Fruit fly (Drosophila melanogaster) whole organism, prepupa: Measurements from ENCODE around the gene CG33331.

Experiments
- Blimp-1 ChIP-seq: fragments of 200-800 bp; sonication (Bioruptor generic); optimal IDR thresholded peaks from 3 replicates; lab custom pipeline; 2017; ENCODE audit warnings: missing biosample characterization, missing genetic modification characterization, mild to moderate bottlenecking, moderate library complexity, missing genetic modification reagents
- CG10631 ChIP-seq: fragments of 200-800 bp; sonication (Bioruptor generic); optimal IDR thresholded peaks from 2 replicates; lab custom pipeline; 2016; ENCODE audit warnings: missing biosample characterization, missing genetic modification characterization
- CG11294 ChIP-seq: fragments of 200-800 bp; sonication (Bioruptor generic); IDR thresholded peaks from 2 replicates; pipeline ENCODE4 v1.3.6; 2022; ENCODE audit warnings: missing biosample characterization, missing genetic modification characterization
- CG11762 ChIP-seq: fragments of 200-800 bp; sonication (Bioruptor generic); optimal IDR thresholded peaks from 3 replicates; lab custom pipeline; 2016; ENCODE audit warnings: missing biosample characterization, missing genetic modification characterization; ENCODE audit not compliant: insufficient read depth
- CG11902 ChIP-seq: fragments of 200-800 bp; sonication (Bioruptor generic); optimal IDR thresholded peaks from 3 replicates; lab custom pipeline; 2016; ENCODE audit warnings: missing biosample characterization, missing genetic modification characterization
- CG15336 ChIP-seq: fragments of 200-800 bp; sonication (Bioruptor generic); IDR thresholded peaks from 2 replicates; pipeline ENCODE4 v1.3.6; 2022; ENCODE audit warnings: missing biosample characterization, missing genetic modification characterization
- CG16779 ChIP-seq: fragments of 200-800 bp; sonication (Bioruptor generic); optimal IDR thresholded peaks from 3 replicates; lab custom pipeline; 2017; ENCODE audit warnings: missing biosample characterization, mild to moderate bottlenecking, missing genetic modification characterization
- CG3032 ChIP-seq: fragments of 200-800 bp; optimal IDR thresholded peaks from 2 replicates; lab custom pipeline; 2019; ENCODE audit warnings: missing biosample characterization, mild to moderate bottlenecking, missing genetic modification characterization, moderate library complexity
- CG31627 ChIP-seq: fragments of 200-800 bp; sonication (Bioruptor generic); optimal IDR thresholded peaks from 3 replicates; lab custom pipeline; 2016; ENCODE audit warnings: missing biosample characterization, missing genetic modification characterization
- CG32006 ChIP-seq: fragments of 200-800 bp; sonication (Bioruptor generic); optimal IDR thresholded peaks from 3 replicates; lab custom pipeline; 2017; ENCODE audit warnings: missing biosample characterization, mild to moderate bottlenecking, missing genetic modification characterization
- CG34406 ChIP-seq: fragments of 200-800 bp; sonication (Bioruptor generic); optimal IDR thresholded peaks from 3 replicates; lab custom pipeline; 2016; ENCODE audit warnings: missing biosample characterization, missing genetic modification characterization
- CG3919 ChIP-seq: fragments of 200-800 bp; sonication (Bioruptor generic); optimal IDR thresholded peaks from 3 replicates; lab custom pipeline; 2016; ENCODE audit warnings: missing biosample characterization, missing genetic modification characterization
- CG6163 ChIP-seq: fragments of 200-800 bp; sonication (Bioruptor generic); IDR thresholded peaks from 3 replicates; pipeline ENCODE4 v1.3.6; 2022; ENCODE audit warnings: missing biosample characterization, missing genetic modification characterization
- CG6276 ChIP-seq: fragments of 200-800 bp; sonication (Bioruptor generic); optimal IDR thresholded peaks from 2 replicates; lab custom pipeline; 2017; ENCODE audit warnings: missing biosample characterization, mild to moderate bottlenecking, missing genetic modification characterization
- CG6792 ChIP-seq: fragments of 200-800 bp; sonication (Bioruptor generic); optimal IDR thresholded peaks from 3 replicates; lab custom pipeline; 2016; ENCODE audit warnings: missing biosample characterization, missing genetic modification characterization
- CG6808 ChIP-seq: fragments of 200-800 bp; sonication (Bioruptor generic); optimal IDR thresholded peaks from 3 replicates; lab custom pipeline; 2017; ENCODE audit warnings: missing biosample characterization, missing genetic modification characterization, mild to moderate bottlenecking, moderate library complexity, missing genetic modification reagents
- CG8119 ChIP-seq: fragments of 200-800 bp; sonication (Bioruptor generic); IDR thresholded peaks from 3 replicates; pipeline ENCODE4 v1.3.6; 2022; ENCODE audit warnings: missing biosample characterization, missing genetic modification characterization
- CG8319 ChIP-seq: fragments of 200-800 bp; sonication (Bioruptor generic); optimal IDR thresholded peaks from 3 replicates; lab custom pipeline; 2016; ENCODE audit warnings: missing biosample characterization, missing genetic modification characterization
- CG8632 ChIP-seq: fragments of 200-800 bp; sonication (Bioruptor generic); optimal IDR thresholded peaks from 3 replicates; lab custom pipeline; 2016; ENCODE audit warnings: missing biosample characterization, missing genetic modification characterization
- CG9139 ChIP-seq: fragments of 200-800 bp; sonication (Bioruptor generic); optimal IDR thresholded peaks from 3 replicates; lab custom pipeline; 2017; ENCODE audit warnings: missing biosample characterization, mild to moderate bottlenecking, missing genetic modification characterization
- Eip78C ChIP-seq: fragments of 200-800 bp; sonication (Bioruptor generic); peaks from one replicate; lab custom pipeline; 2016; ENCODE audit warnings: missing biosample characterization, missing genetic modification characterization
- Ets21C ChIP-seq: fragments of 200-800 bp; sonication (Bioruptor generic); optimal IDR thresholded peaks from 3 replicates; lab custom pipeline; 2016; ENCODE audit warnings: missing biosample characterization, missing genetic modification characterization
- Gug ChIP-seq: fragments of 200-800 bp; sonication (Bioruptor generic); IDR thresholded peaks from 2 replicates; pipeline ENCODE4 v1.3.6; 2022; ENCODE audit warnings: missing biosample characterization, missing genetic modification characterization
- Hr38 ChIP-seq: sonication (Bioruptor generic); optimal IDR thresholded peaks from 2 replicates; lab custom pipeline; 2016; ENCODE audit warnings: missing biosample characterization, missing genetic modification characterization
- Hr4 ChIP-seq: fragments of 200-800 bp; sonication (Bioruptor generic); optimal IDR thresholded peaks from 3 replicates; lab custom pipeline; 2016; ENCODE audit warnings: missing biosample characterization, missing genetic modification characterization
- Lpt ChIP-seq: fragments of 200-800 bp; sonication (Bioruptor generic); optimal IDR thresholded peaks from 3 replicates; lab custom pipeline; 2016; ENCODE audit warnings: missing biosample characterization, missing genetic modification characterization
- OdsH ChIP-seq: fragments of 200-800 bp; sonication (Bioruptor generic); optimal IDR thresholded peaks from 3 replicates; lab custom pipeline; 2016; ENCODE audit warnings: missing biosample characterization, missing genetic modification characterization
- Smox ChIP-seq: fragments of 200-800 bp; sonication (Bioruptor generic); optimal IDR thresholded peaks from 3 replicates; lab custom pipeline; 2016; ENCODE audit warnings: missing biosample characterization, missing genetic modification characterization
- Sox102F ChIP-seq: fragments of 200-800 bp; sonication (Bioruptor generic); optimal IDR thresholded peaks from 2 replicates; lab custom pipeline; 2016; ENCODE audit warnings: missing biosample characterization, mild to moderate bottlenecking, missing genetic modification characterization
- achi ChIP-seq: fragments of 200-800 bp; sonication (Bioruptor generic); optimal IDR thresholded peaks from 3 replicates; lab custom pipeline; 2016; ENCODE audit warnings: missing biosample characterization, missing genetic modification characterization
- acj6 ChIP-seq: fragments of 200-800 bp; sonication (Bioruptor generic); optimal IDR thresholded peaks from 3 replicates; lab custom pipeline; 2016; ENCODE audit warnings: missing biosample characterization, missing genetic modification characterization
- cyc ChIP-seq: fragments of 200-800 bp; sonication (Bioruptor generic); optimal IDR thresholded peaks from 3 replicates; lab custom pipeline; 2016; ENCODE audit warnings: missing biosample characterization, missing genetic modification characterization
- dsx ChIP-seq: fragments of 200-800 bp; optimal IDR thresholded peaks from 3 replicates; lab custom pipeline; 2019; ENCODE audit warnings: missing biosample characterization, mild to moderate bottlenecking, missing genetic modification characterization, moderate library complexity; ENCODE audit not compliant: poor library complexity, severe bottlenecking
- eg ChIP-seq: fragments of 200-800 bp; sonication (Bioruptor generic); IDR thresholded peaks from 3 replicates; pipeline ENCODE4 v1.3.6; 2022; ENCODE audit warnings: missing biosample characterization, missing genetic modification characterization
- fd59A ChIP-seq: fragments of 200-800 bp; sonication (Bioruptor generic); optimal IDR thresholded peaks from 2 replicates; lab custom pipeline; 2017; ENCODE audit warnings: missing biosample characterization, mild to moderate bottlenecking, missing genetic modification characterization, missing genetic modification reagents
- fd85E ChIP-seq: fragments of 200-800 bp; sonication (Bioruptor generic); optimal IDR thresholded peaks from 3 replicates; lab custom pipeline; 2016; ENCODE audit warnings: missing biosample characterization, missing genetic modification characterization
- fkh ChIP-seq: fragments of 200-800 bp; sonication (Bioruptor generic); optimal IDR thresholded peaks from 3 replicates; lab custom pipeline; 2017; ENCODE audit warnings: missing biosample characterization, mild to moderate bottlenecking, missing genetic modification characterization, moderate library complexity
- lz ChIP-seq: fragments of 200-800 bp; sonication (Bioruptor generic); optimal IDR thresholded peaks from 3 replicates; lab custom pipeline; 2016; ENCODE audit warnings: missing biosample characterization, missing genetic modification characterization
- pdm3 ChIP-seq: fragments of 200-800 bp; sonication (Bioruptor generic); optimal IDR thresholded peaks from 3 replicates; lab custom pipeline; 2016; ENCODE audit warnings: missing biosample characterization, missing genetic modification characterization
- salr ChIP-seq, 2 experiments: fragments of 200-800 bp; sonication (Bioruptor generic); optimal IDR thresholded peaks; 3 replicates each; lab custom pipeline; 2016 to 2018; ENCODE audit warnings: missing biosample characterization in 2 of 2, missing genetic modification characterization in 2 of 2, mild to moderate bottlenecking in 1 of 2
- spab ChIP-seq: fragments of 200-800 bp; sonication (Bioruptor generic); optimal IDR thresholded peaks from 2 replicates; lab custom pipeline; 2017; ENCODE audit warnings: missing biosample characterization, mild to moderate bottlenecking, missing genetic modification characterization, missing genetic modification reagents
- ss ChIP-seq, 2 experiments: fragments of 200-800 bp; sonication (Bioruptor generic); optimal IDR thresholded peaks; 2 replicates in 1 of 2; 3 replicates in 1 of 2; lab custom pipeline; 2017 to 2018; ENCODE audit warnings: mild to moderate bottlenecking in 2 of 2, missing biosample characterization in 2 of 2, missing genetic modification characterization in 2 of 2, moderate library complexity in 1 of 2
- topi ChIP-seq: fragments of 200-800 bp; sonication (Bioruptor generic); optimal IDR thresholded peaks from 3 replicates; lab custom pipeline; 2016; ENCODE audit warnings: missing biosample characterization, missing genetic modification characterization
- vri ChIP-seq: fragments of 200-800 bp; sonication (Bioruptor generic); optimal IDR thresholded peaks from 3 replicates; lab custom pipeline; 2016; ENCODE audit warnings: missing biosample characterization, mild to moderate bottlenecking, missing genetic modification characterization

The CG33331 gene

dm6 chr3R:14886011-14886534, at the start of gene CG33331, which contains the start of the genes Rrp6 and CG33332 (continued):
- TF ChIP-seq salr (GFP tag; optimal IDR thresholded peaks at IDR 0.05; lab: Kevin White, UChicago), result peak in 1 of 2 experiments; percentile 6
- no peak for TF ChIP-seq CG32006 (GFP tag; lab: Kevin White, UChicago)
- TF ChIP-seq vri, result no peak
- no peak for TF ChIP-seq OdsH (GFP tag; lab: Kevin White, UChicago)
- no peak for TF ChIP-seq CG11762 (GFP tag; lab: Kevin White, UChicago)
- no peak for TF ChIP-seq Eip78C (GFP tag; lab: Kevin White, UChicago)
- TF ChIP-seq CG6276, result no peak
- TF ChIP-seq Sox102F (GFP tag; lab: Kevin White, UChicago), result no peak

dm6 chr3R:14844743-14845142, 41.5 kb upstream of the CG33331 start, which contains the start of gene CG3610:
Gene CG3610, plus strand, starts transcription at chr3R:14845043.
- TF ChIP-seq CG3919 (GFP tag; lab: Kevin White, UChicago) (no peak), fkh (GFP tag; lab: Kevin White, UChicago) (no peak), CG16779 (tag; lab: Kevin White, UChicago) (no peak), salr (GFP tag; optimal IDR thresholded peaks at IDR 0.05; lab: Kevin White, UChicago) (no peak), topi (GFP tag; lab: Kevin White, UChicago) (no peak), Sox102F (GFP tag; lab: Kevin White, UChicago) (no peak), CG6163 (GFP tag; lab: Robert Waterston, UW) (no peak), Hr4 (GFP tag; lab: Kevin White, UChicago) (no peak), CG8119 (GFP tag; lab: Robert Waterston, UW) (no peak), CG6276 (no peak), CG9139 (GFP tag; lab: Kevin White, UChicago) (no peak), CG11762 (GFP tag; lab: Kevin White, UChicago) (no peak), Eip78C (GFP tag; lab: Kevin White, UChicago) (no peak), lz (GFP tag; lab: Kevin White, UChicago) (no peak), CG31627 (no peak), achi (GFP tag; lab: Kevin White, UChicago) (no peak), fd85E (GFP tag; lab: Kevin White, UChicago) (no peak), Lpt (no peak), Hr38 (no peak)
- TF ChIP-seq, all 60 proteins: peak for 0

- peak; percentile 95 for TF ChIP-seq Blimp-1 (GFP tag; lab: Kevin White, UChicago)
- no peak for TF ChIP-seq fd85E (GFP tag; lab: Kevin White, UChicago)
- peak; percentile 90 for TF ChIP-seq CG6163 (GFP tag; lab: Robert Waterston, UW)
- peak; percentile 40 for TF ChIP-seq spab (GFP tag; lab: Kevin White, UChicago)
- TF ChIP-seq CG15336 (GFP tag; lab: Robert Waterston, UW), result peak; percentile 90
- peak; percentile 86 for TF ChIP-seq CG8119 (GFP tag; lab: Robert Waterston, UW)
- peak; percentile 93 for TF ChIP-seq CG32006 (GFP tag; lab: Kevin White, UChicago)
- TF ChIP-seq Smox (GFP tag; lab: Kevin White, UChicago), result no peak
- no peak for TF ChIP-seq CG3032
- TF ChIP-seq cyc, result peak; percentile 50
- TF ChIP-seq CG8632, result peak; percentile 52
- TF ChIP-seq CG31627, result peak; percentile 21
- TF ChIP-seq ss (GFP tag; optimal IDR thresholded peaks at IDR 0.05; lab: Kevin White, UChicago), result no peak
- TF ChIP-seq fd59A (GFP tag; lab: Kevin White, UChicago), result peak; percentile 13
- peak; percentile 45 for TF ChIP-seq CG6808 (GFP tag; lab: Kevin White, UChicago)
- TF ChIP-seq dsx (GFP tag; lab: Kevin White, UChicago), result peak; percentile 37
- peak; percentile 37 for TF ChIP-seq lz (GFP tag; lab: Kevin White, UChicago)
- peak; percentile 78 for TF ChIP-seq acj6 (GFP tag; lab: Kevin White, UChicago)
- peak; percentile 77 for TF ChIP-seq CG10631
- TF ChIP-seq Sox102F (GFP tag; lab: Kevin White, UChicago), result no peak
- TF ChIP-seq OdsH (GFP tag; lab: Kevin White, UChicago), result peak; percentile 82
- no peak for TF ChIP-seq Ets21C (GFP tag; lab: Kevin White, UChicago)
- peak; percentile 67 for TF ChIP-seq CG34406 (GFP tag; lab: Kevin White, UChicago)
- peak; percentile 69 for TF ChIP-seq CG6792 (GFP tag; lab: Kevin White, UChicago)
- TF ChIP-seq CG8319 (GFP tag; lab: Kevin White, UChicago), result peak; percentile 70
- peak; percentile 92 for TF ChIP-seq Hr4 (GFP tag; lab: Kevin White, UChicago)
- TF ChIP-seq Gug (GFP tag; lab: Robert Waterston, UW), result peak; percentile 71
- peak; percentile 42 for TF ChIP-seq CG11902 (GFP tag; lab: Kevin White, UChicago)
- peak; percentile 86 for TF ChIP-seq eg (GFP tag; lab: Robert Waterston, UW)
- peak; percentile 57 for TF ChIP-seq CG11294 (GFP tag; lab: Robert Waterston, UW)
- peak; percentile 73 for TF ChIP-seq pdm3 (GFP tag; lab: Kevin White, UChicago)
These were observed 39.2 kb upstream of the CG33331 start for dm6 chr3R:14846924-14847599.
